Worm (Caenorhabditis elegans) whole organism, L1 larva: Measurements from ENCODE around the gene dyf-3.

Experiments
- C34B4.2 ChIP-seq: sonication (generic microtip); optimal IDR thresholded peaks from 2 replicates; lab custom pipeline; 2017; ENCODE audit warnings: mild to moderate bottlenecking, missing genetic modification characterization, missing compliant biosample characterization
- ama-1 ChIP-seq: fragments of 150-350 bp; optimal IDR thresholded peaks from 2 replicates; lab custom pipeline; 2014
- elt-3 ChIP-seq, 6 experiments: fragments of 150-350 bp in 1 of 6; sonication (generic microtip); optimal IDR thresholded peaks; 2 replicates each; lab custom pipeline; 2017 to 2018; ENCODE audit warnings: missing biosample characterization in 6 of 6, missing genetic modification characterization in 6 of 6, inconsistent platforms in 1 of 6
- fkh-10 ChIP-seq: sonication (generic microtip); optimal IDR thresholded peaks from 2 replicates; lab custom pipeline; 2017; ENCODE audit warnings: missing biosample characterization, missing genetic modification reagents, missing genetic modification characterization
- irx-1 ChIP-seq: sonication (generic microtip); optimal IDR thresholded peaks from 2 replicates; lab custom pipeline; 2016; ENCODE audit warnings: missing genetic modification characterization, missing compliant biosample characterization
- lin-13 ChIP-seq: fragments of 150-350 bp; optimal IDR thresholded peaks from 2 replicates; lab custom pipeline; 2014; ENCODE audit warnings: missing biosample characterization, missing genetic modification reagents, missing genetic modification characterization
- mep-1 ChIP-seq: fragments of 150-350 bp; optimal IDR thresholded peaks from 2 replicates; lab custom pipeline; 2014; ENCODE audit warnings: missing biosample characterization, missing genetic modification characterization
- nhr-11 ChIP-seq: fragments of 150-350 bp; optimal IDR thresholded peaks from 2 replicates; lab custom pipeline; 2014; ENCODE audit warnings: missing biosample characterization, missing genetic modification characterization
- nhr-20 ChIP-seq: sonication (generic microtip); optimal IDR thresholded peaks from 2 replicates; lab custom pipeline; 2016; ENCODE audit warnings: mild to moderate bottlenecking, missing genetic modification characterization, missing compliant biosample characterization
- nhr-237 ChIP-seq: fragments of 150-350 bp; optimal IDR thresholded peaks from 2 replicates; lab custom pipeline; 2014; ENCODE audit warnings: missing biosample characterization, missing genetic modification characterization
- nhr-28 ChIP-seq: fragments of 150-350 bp; optimal IDR thresholded peaks from 2 replicates; lab custom pipeline; 2014; ENCODE audit warnings: missing biosample characterization, missing genetic modification characterization
- skn-1 ChIP-seq: fragments of 150-350 bp; optimal IDR thresholded peaks from 2 replicates; lab custom pipeline; 2014; ENCODE audit warnings: missing biosample characterization, missing genetic modification characterization
- unc-86 ChIP-seq: sonication (generic microtip); optimal IDR thresholded peaks from 2 replicates; lab custom pipeline; 2016; ENCODE audit warnings: missing genetic modification characterization, missing compliant biosample characterization

DNA sequence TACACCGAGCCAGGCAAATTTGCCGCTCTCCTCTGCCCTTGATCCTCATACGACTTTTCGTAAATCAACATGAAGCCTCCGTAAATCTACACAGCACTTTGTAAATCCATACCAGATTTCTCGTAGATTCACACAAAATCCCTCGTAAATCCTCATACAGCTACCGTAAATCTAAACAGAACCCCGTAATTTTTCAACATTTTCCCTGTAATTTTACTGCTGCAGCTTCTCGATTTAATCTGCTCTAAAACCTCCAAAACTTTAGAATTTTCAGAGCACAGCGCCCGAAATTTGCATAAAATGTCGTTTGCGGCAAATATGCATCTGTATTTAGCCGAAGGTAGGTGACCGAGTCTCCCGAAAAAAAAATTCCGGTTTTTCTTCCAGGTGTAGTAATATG, 44.3 kb downstream of the dyf-3 start, which contains the start of gene F42A6.1:
- no peak for TF ChIP-seq nhr-11 (tag; lab: Kevin White, UChicago)
- TF ChIP-seq nhr-28 (tag; lab: Kevin White, UChicago): no peak
- no peak for TF ChIP-seq mep-1 (tag; lab: Kevin White, UChicago)
- TF ChIP-seq lin-13: no peak
- TF ChIP-seq skn-1 (tag; lab: Kevin White, UChicago): no peak
- no peak for TF ChIP-seq unc-86 (tag; lab: Kevin White, UChicago)
- TF ChIP-seq C34B4.2: no peak
- TF ChIP-seq nhr-20 (tag; lab: Kevin White, UChicago): no peak
- TF ChIP-seq ama-1: no peak
- no peak for TF ChIP-seq nhr-237 (tag; lab: Kevin White, UChicago)
- TF ChIP-seq elt-3 (tag; optimal IDR thresholded peaks at IDR 0.05; lab: Kevin White, UChicago): no peak
- no peak for TF ChIP-seq irx-1
- no peak for TF ChIP-seq fkh-10
